Fruit fly (Drosophila melanogaster) whole organism, embryonic: ENCODE measurements around the gene Polr1D.
A peak's percentile ranks its signal among the peaks of the same experiment; 100 is the strongest.

Experiments
- Antp ChIP-seq: fragments of 200-800 bp; sonication (Bioruptor generic); optimal IDR thresholded peaks from 3 replicates; lab custom pipeline; 2016; ENCODE audit warnings: missing biosample characterization, missing genetic modification characterization
- Blimp-1 ChIP-seq: fragments of 200-800 bp; sonication (Bioruptor generic); optimal IDR thresholded peaks from 3 replicates; lab custom pipeline; 2018; ENCODE audit warnings: missing biosample characterization, missing genetic modification characterization, mild to moderate bottlenecking, moderate library complexity, missing genetic modification reagents
- CG10979 ChIP-seq: fragments of 200-800 bp; sonication (Bioruptor generic); optimal IDR thresholded peaks from 2 replicates; lab custom pipeline; 2018; ENCODE audit warnings: missing biosample characterization, mild to moderate bottlenecking, missing genetic modification characterization, moderate library complexity
- CG11560 ChIP-seq: fragments of 200-800 bp; sonication (Bioruptor generic); IDR thresholded peaks from 3 replicates; pipeline ENCODE4 v1.3.6; 2022; ENCODE audit warnings: missing biosample characterization, missing genetic modification characterization
- CG12744 ChIP-seq: fragments of 200-800 bp; sonication (Bioruptor generic); optimal IDR thresholded peaks from 2 replicates; lab custom pipeline; 2016; ENCODE audit warnings: missing biosample characterization, missing genetic modification characterization
- CG13296 ChIP-seq: fragments of 200-800 bp; sonication (Bioruptor generic); optimal IDR thresholded peaks from 3 replicates; lab custom pipeline; 2018; ENCODE audit warnings: missing biosample characterization, mild to moderate bottlenecking, missing genetic modification characterization
- CG17328 ChIP-seq: fragments of 200-800 bp; sonication (Bioruptor generic); IDR thresholded peaks from 2 replicates; pipeline ENCODE4 v1.3.6; 2022; ENCODE audit warnings: missing biosample characterization, missing genetic modification characterization
- CG17912 ChIP-seq: fragments of 200-800 bp; sonication (Bioruptor generic); optimal IDR thresholded peaks from 2 replicates; lab custom pipeline; 2018; ENCODE audit warnings: missing biosample characterization, mild to moderate bottlenecking, missing genetic modification characterization
- CG2129 ChIP-seq: fragments of 200-800 bp; sonication (Bioruptor generic); IDR thresholded peaks from 2 replicates; pipeline ENCODE4 v1.3.6; 2022; ENCODE audit warnings: missing biosample characterization, missing genetic modification characterization; ENCODE audit not compliant: partially characterized antibody
- CG3995 ChIP-seq: fragments of 200-800 bp; sonication (Bioruptor generic); optimal IDR thresholded peaks from 3 replicates; lab custom pipeline; 2016; ENCODE audit warnings: missing biosample characterization, missing genetic modification characterization
- CG4854 ChIP-seq: fragments of 200-800 bp; sonication (Bioruptor generic); optimal IDR thresholded peaks from 2 replicates; lab custom pipeline; 2016; ENCODE audit warnings: missing biosample characterization, missing genetic modification characterization, inconsistent platforms
- CG9609 ChIP-seq: fragments of 200-800 bp; sonication (Bioruptor generic); optimal IDR thresholded peaks from 3 replicates; lab custom pipeline; 2016; ENCODE audit warnings: missing biosample characterization, missing genetic modification characterization
- HLH4C ChIP-seq: fragments of 200-800 bp; sonication (Bioruptor generic); IDR thresholded peaks from 3 replicates; pipeline ENCODE4 v1.3.6; 2022; ENCODE audit warnings: missing biosample characterization, missing genetic modification characterization; ENCODE audit not compliant: partially characterized antibody
- HmgD ChIP-seq: fragments of 200-800 bp; sonication (Bioruptor generic); optimal IDR thresholded peaks from 3 replicates; lab custom pipeline; 2016; ENCODE audit warnings: missing biosample characterization, missing genetic modification characterization
- Hsf ChIP-seq: fragments of 200-800 bp; sonication (Bioruptor generic); optimal IDR thresholded peaks from 3 replicates; lab custom pipeline; 2016; ENCODE audit warnings: missing biosample characterization, missing genetic modification characterization
- Max ChIP-seq: fragments of 200-800 bp; sonication (Bioruptor generic); optimal IDR thresholded peaks from 2 replicates; lab custom pipeline; 2016; ENCODE audit warnings: missing biosample characterization, mild to moderate bottlenecking, missing genetic modification characterization
- Oli ChIP-seq: fragments of 200-800 bp; sonication (Bioruptor generic); optimal IDR thresholded peaks from 2 replicates; lab custom pipeline; 2018; ENCODE audit warnings: missing biosample characterization, mild to moderate bottlenecking, missing genetic modification characterization, moderate library complexity
- Opbp ChIP-seq: fragments of 200-800 bp; sonication (Bioruptor generic); IDR thresholded peaks from 3 replicates; pipeline ENCODE4 v1.3.6; 2022; ENCODE audit warnings: missing biosample characterization, missing genetic modification characterization; ENCODE audit not compliant: partially characterized antibody
- Poxn ChIP-seq: fragments of 200-800 bp; sonication (Bioruptor generic); IDR thresholded peaks from 2 replicates; pipeline ENCODE4 v1.3.6; 2022; ENCODE audit warnings: missing biosample characterization, missing genetic modification characterization
- Six4 ChIP-seq: fragments of 200-800 bp; sonication (Bioruptor generic); optimal IDR thresholded peaks from 2 replicates; lab custom pipeline; 2016; ENCODE audit warnings: missing biosample characterization, missing genetic modification characterization
- Sox102F ChIP-seq: fragments of 200-800 bp; sonication (Bioruptor generic); optimal IDR thresholded peaks from 2 replicates; lab custom pipeline; 2018; ENCODE audit warnings: missing biosample characterization, mild to moderate bottlenecking, missing genetic modification characterization, moderate library complexity
- Stat92E ChIP-seq, 3 experiments: fragments of >200 bp in 2 of 3; fragments of 200-800 bp in 1 of 3; sonication (Bioruptor generic) in 1 of 3; optimal IDR thresholded peaks; 2 replicates each; lab custom pipeline; 2017 to 2019; ENCODE audit warnings: missing biosample characterization in 3 of 3, missing genetic modification characterization in 3 of 3, mild to moderate bottlenecking in 1 of 3, moderate library complexity in 1 of 3
- ash1 ChIP-seq: fragments of 200-800 bp; sonication (Bioruptor generic); optimal IDR thresholded peaks from 2 replicates; lab custom pipeline; 2018; ENCODE audit warnings: missing biosample characterization, mild to moderate bottlenecking, missing genetic modification characterization
- cato ChIP-seq: fragments of 200-800 bp; sonication (Bioruptor generic); optimal IDR thresholded peaks from 2 replicates; lab custom pipeline; 2016; ENCODE audit warnings: missing biosample characterization, missing genetic modification characterization, borderline replicate concordance
- caup ChIP-seq: fragments of 200-800 bp; sonication (Bioruptor generic); optimal IDR thresholded peaks from 3 replicates; lab custom pipeline; 2017; ENCODE audit warnings: missing biosample characterization, mild to moderate bottlenecking, missing genetic modification characterization, moderate library complexity; ENCODE audit not compliant: severe bottlenecking
- ci ChIP-seq: fragments of 200-800 bp; sonication (Bioruptor generic); IDR thresholded peaks from 3 replicates; pipeline ENCODE4 v1.3.6; 2022; ENCODE audit warnings: missing biosample characterization, missing genetic modification characterization
- disco-r ChIP-seq: fragments of 200-800 bp; sonication (Bioruptor generic); optimal IDR thresholded peaks from 2 replicates; lab custom pipeline; 2016; ENCODE audit warnings: missing biosample characterization, missing genetic modification characterization
- emc ChIP-seq: fragments of 200-800 bp; sonication (Bioruptor generic); optimal IDR thresholded peaks from 2 replicates; lab custom pipeline; 2016; ENCODE audit warnings: missing biosample characterization, missing genetic modification characterization
- gt ChIP-seq: fragments of 200-800 bp; sonication (Bioruptor generic); IDR thresholded peaks from 2 replicates; pipeline ENCODE4 v1.3.6; 2022; ENCODE audit warnings: missing biosample characterization, missing genetic modification characterization
- hb ChIP-seq: fragments of 200-800 bp; sonication (Bioruptor generic); IDR thresholded peaks from 3 replicates; pipeline ENCODE4 v1.3.6; 2022; ENCODE audit warnings: missing biosample characterization, missing genetic modification characterization; ENCODE audit not compliant: partially characterized antibody
- hbn ChIP-seq: fragments of 200-800 bp; sonication (Bioruptor generic); IDR thresholded peaks from 2 replicates; pipeline ENCODE4 v1.3.6; 2022; ENCODE audit warnings: missing biosample characterization, missing genetic modification characterization; ENCODE audit not compliant: partially characterized antibody
- knrl ChIP-seq: fragments of 200-800 bp; sonication (Bioruptor generic); IDR thresholded peaks from 3 replicates; pipeline ENCODE4 v1.3.6; 2022; ENCODE audit warnings: missing biosample characterization, missing genetic modification characterization; ENCODE audit not compliant: partially characterized antibody
- luna ChIP-seq: fragments of 200-800 bp; sonication (Bioruptor generic); optimal IDR thresholded peaks from 2 replicates; lab custom pipeline; 2016; ENCODE audit warnings: missing biosample characterization, missing genetic modification characterization
- maf-S ChIP-seq: fragments of 200-800 bp; sonication (Bioruptor generic); optimal IDR thresholded peaks from 2 replicates; lab custom pipeline; 2016; ENCODE audit warnings: missing biosample characterization, missing genetic modification characterization
- mam ChIP-seq: fragments of 200-800 bp; sonication (Bioruptor generic); optimal IDR thresholded peaks from 3 replicates; lab custom pipeline; 2016; ENCODE audit warnings: missing biosample characterization, missing genetic modification characterization
- nerfin-1 ChIP-seq: fragments of 200-800 bp; sonication (Bioruptor generic); optimal IDR thresholded peaks from 3 replicates; lab custom pipeline; 2019; ENCODE audit warnings: missing biosample characterization, mild to moderate bottlenecking, missing genetic modification characterization, moderate library complexity
- pan ChIP-seq, 4 experiments: fragments of >200 bp in 3 of 4; fragments of 200-800 bp in 1 of 4; sonication (Bioruptor generic) in 1 of 4; optimal IDR thresholded peaks in 3 of 4; IDR thresholded peaks in 1 of 4; 2 replicates each; pipeline versions ENCODE4 v1.3.6 to Lab custom; 2017 to 2022; ENCODE audit warnings: missing biosample characterization in 2 of 4, missing genetic modification characterization in 2 of 4, mixed read lengths in 1 of 4
- row ChIP-seq: fragments of 200-800 bp; sonication (Bioruptor generic); IDR thresholded peaks from 3 replicates; pipeline ENCODE4 v1.3.6; 2022; ENCODE audit warnings: missing biosample characterization, missing genetic modification characterization
- seq ChIP-seq: fragments of 200-800 bp; sonication (Bioruptor generic); IDR thresholded peaks from 2 replicates; pipeline ENCODE4 v1.3.6; 2022; ENCODE audit warnings: missing biosample characterization, missing genetic modification characterization
- sna ChIP-seq: fragments of 200-800 bp; sonication (Bioruptor generic); IDR thresholded peaks from 2 replicates; pipeline ENCODE4 v1.3.6; 2022; ENCODE audit warnings: missing biosample characterization, missing genetic modification characterization; ENCODE audit not compliant: partially characterized antibody
- sug ChIP-seq: fragments of 200-800 bp; optimal IDR thresholded peaks from 2 replicates; lab custom pipeline; 2019; ENCODE audit warnings: missing biosample characterization, mild to moderate bottlenecking, missing genetic modification characterization, moderate library complexity
- vnd ChIP-seq: fragments of 200-800 bp; sonication (Bioruptor generic); IDR thresholded peaks from 3 replicates; pipeline ENCODE4 v1.3.6; 2022; ENCODE audit warnings: missing biosample characterization, missing genetic modification characterization; ENCODE audit not compliant: partially characterized antibody
- vvl ChIP-seq: fragments of 200-800 bp; sonication (Bioruptor generic); IDR thresholded peaks from 2 replicates; pipeline ENCODE4 v1.3.6; 2022; ENCODE audit warnings: missing biosample characterization, missing genetic modification characterization
- wor ChIP-seq: fragments of 200-800 bp; sonication (Bioruptor generic); IDR thresholded peaks from 2 replicates; pipeline ENCODE4 v1.3.6; 2022; ENCODE audit warnings: missing biosample characterization, missing genetic modification characterization
- z ChIP-seq: fragments of 200-800 bp; sonication (Bioruptor generic); IDR thresholded peaks from 3 replicates; pipeline ENCODE4 v1.3.6; 2022; ENCODE audit warnings: missing biosample characterization, missing genetic modification characterization
- zen ChIP-seq: fragments of 200-800 bp; sonication (Bioruptor generic); optimal IDR thresholded peaks from 3 replicates; lab custom pipeline; 2018; ENCODE audit warnings: missing biosample characterization, mild to moderate bottlenecking, missing genetic modification characterization, moderate library complexity

The Polr1D gene

dm6 chr2L:19133465-19134365 is 1.3 kb downstream of the Polr1D start, which contains the start of gene brat (continued):
- peak; percentile 83 for TF ChIP-seq row
- TF ChIP-seq sug (tag; lab: Kevin White, UChicago): peak; percentile 70
- peak; percentile 65 for TF ChIP-seq CG3995 (GFP tag; lab: Kevin White, UChicago)
- peak; percentile 22 for TF ChIP-seq Sox102F (GFP tag; lab: Kevin White, UChicago)
- TF ChIP-seq CG9609: peak; percentile 56
- TF ChIP-seq Oli: peak; percentile 16
- peak; percentile 73 for TF ChIP-seq mam
- TF ChIP-seq ci: peak; percentile 21; the same call in 1 of the 3 replicates
- no peak for TF ChIP-seq Stat92E (GFP tag; optimal IDR thresholded peaks at IDR 0.05; lab: Kevin White, UChicago)
- TF ChIP-seq CG13296 (GFP tag; lab: Kevin White, UChicago): no peak
- TF ChIP-seq luna (GFP tag; lab: Kevin White, UChicago): peak; percentile 44
- TF ChIP-seq CG2129 (GFP tag; lab: Robert Waterston, UW): peak; percentile 91
- TF ChIP-seq CG10979: peak; percentile 20
- peak; percentile 91 for TF ChIP-seq nerfin-1 (tag; lab: Kevin White, UChicago)
- TF ChIP-seq sna (GFP tag; lab: Robert Waterston, UW): peak; percentile 93
- TF ChIP-seq CG11560 (tag; lab: Robert Waterston, UW): peak; percentile 72; the same call in 2 of the 3 replicates
- peak; percentile 1 for TF ChIP-seq cato (GFP tag; lab: Kevin White, UChicago)
- TF ChIP-seq Max: peak; percentile 64
- TF ChIP-seq Opbp (GFP tag; lab: Robert Waterston, UW): peak; percentile 87; the same call in 2 of the 3 replicates
- TF ChIP-seq ash1 (GFP tag; lab: Kevin White, UChicago): no peak
- no peak for TF ChIP-seq Blimp-1 (GFP tag; lab: Kevin White, UChicago)
- no peak for TF ChIP-seq z (GFP tag; lab: Robert Waterston, UW)
- TF ChIP-seq Poxn: no peak
- TF ChIP-seq Hsf (GFP tag; lab: Kevin White, UChicago): peak; percentile 67
- TF ChIP-seq CG17912: no peak
- peak; percentile 96 for TF ChIP-seq HLH4C (GFP tag; lab: Robert Waterston, UW)
- TF ChIP-seq Antp (GFP tag; lab: Kevin White, UChicago): peak; percentile 66
- TF ChIP-seq CG12744 (GFP tag; lab: Kevin White, UChicago): no peak
- peak; percentile 85; the same call in 2 of the 3 replicates for TF ChIP-seq hb (GFP tag; lab: Robert Waterston, UW)
- peak; percentile 24 for TF ChIP-seq CG4854 (GFP tag; lab: Kevin White, UChicago)
- peak; percentile 69 for TF ChIP-seq maf-S (GFP tag; lab: Kevin White, UChicago)
- TF ChIP-seq HmgD (GFP tag; lab: Kevin White, UChicago): peak; percentile 55
- no peak for TF ChIP-seq pan (optimal IDR thresholded peaks at IDR 0.05; lab: Kevin White, UChicago)
- no peak for TF ChIP-seq pan (GFP tag; optimal IDR thresholded peaks at IDR 0.05 in 1 of 2, IDR thresholded peaks at IDR 0.05 in 1 of 2)
- no peak for TF ChIP-seq gt (GFP tag; lab: Robert Waterston, UW)
- peak; percentile 92 for TF ChIP-seq knrl (GFP tag; lab: Robert Waterston, UW)
- peak; percentile 15; the same call in 1 of the 2 replicates for TF ChIP-seq seq (GFP tag; lab: Robert Waterston, UW)
- no peak for TF ChIP-seq wor (GFP tag; lab: Robert Waterston, UW)
- TF ChIP-seq Six4 (GFP tag; lab: Kevin White, UChicago): peak; percentile 11
- peak; percentile 16; the same call in 1 of the 2 replicates for TF ChIP-seq vvl (GFP tag; lab: Robert Waterston, UW)
- no peak for TF ChIP-seq disco-r
- peak; percentile 86 for TF ChIP-seq hbn (GFP tag; lab: Robert Waterston, UW)
- no peak for TF ChIP-seq emc
- peak; percentile 11 for TF ChIP-seq zen (tag; lab: Kevin White, UChicago)
- TF ChIP-seq caup (GFP tag; lab: Kevin White, UChicago): no peak
- peak; percentile 93 for TF ChIP-seq vnd (GFP tag; lab: Robert Waterston, UW)
- 0 out of 2 replicates have a peak, but pooled peaks have one; percentile 44 for TF ChIP-seq CG17328 (GFP tag; lab: Robert Waterston, UW)
